Fruit fly (Drosophila melanogaster) whole organism, pupa: Measurements from ENCODE around the gene Nab2.

ENCODE experiments used
- CG12605 ChIP-seq: fragments of 200-800 bp; sonication (Bioruptor generic); IDR thresholded peaks from 2 replicates; pipeline ENCODE4 v1.3.6; 2022; ENCODE audit warnings: missing biosample characterization, missing genetic modification characterization
- CG13204 ChIP-seq: fragments of 200-800 bp; sonication (Bioruptor generic); optimal IDR thresholded peaks from 2 replicates; lab custom pipeline; 2018; ENCODE audit warnings: missing biosample characterization, mild to moderate bottlenecking, missing genetic modification characterization, moderate library complexity
- CG32121 ChIP-seq: fragments of 200-800 bp; sonication (Bioruptor generic); IDR thresholded peaks from 2 replicates; pipeline ENCODE4 v1.3.6; 2022; ENCODE audit warnings: missing biosample characterization, missing genetic modification characterization
- CG9948 ChIP-seq: fragments of 200-800 bp; sonication (Bioruptor generic); optimal IDR thresholded peaks from 2 replicates; lab custom pipeline; 2018; ENCODE audit warnings: missing biosample characterization, mild to moderate bottlenecking, missing genetic modification characterization, moderate library complexity
- D1 ChIP-seq: fragments of 200-800 bp; sonication (Bioruptor generic); optimal IDR thresholded peaks from 2 replicates; lab custom pipeline; 2018; ENCODE audit warnings: missing biosample characterization, mild to moderate bottlenecking, missing genetic modification characterization, moderate library complexity
- Pif1A ChIP-seq: fragments of 200-800 bp; sonication (Bioruptor generic); optimal IDR thresholded peaks from 3 replicates; lab custom pipeline; 2016; ENCODE audit warnings: missing biosample characterization, missing genetic modification characterization
- Snoo ChIP-seq: fragments of 200-800 bp; sonication (Bioruptor generic); optimal IDR thresholded peaks from 3 replicates; lab custom pipeline; 2017; ENCODE audit warnings: missing biosample characterization, mild to moderate bottlenecking, missing genetic modification characterization, inconsistent platforms

DNA sequence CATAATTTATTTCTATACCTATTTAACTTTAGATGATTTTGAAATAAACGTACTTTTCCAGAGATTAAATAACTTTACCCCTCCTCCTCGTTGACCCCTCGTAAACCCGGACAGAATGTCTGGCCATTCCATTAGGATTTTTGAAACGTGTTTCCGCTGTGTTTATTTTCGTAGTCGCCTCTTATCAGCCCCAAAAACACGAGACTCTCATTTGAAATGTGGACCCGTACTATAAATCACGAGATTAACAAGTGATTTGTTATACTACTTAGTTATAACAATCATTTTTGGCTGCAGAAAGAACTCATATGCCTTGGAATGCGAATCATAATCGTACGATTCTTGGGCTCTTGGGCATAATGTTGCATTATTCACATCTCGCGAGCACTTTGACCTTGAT lies 42.8 kb downstream of the Nab2 start:
- no peak for TF ChIP-seq Snoo (tag; lab: Kevin White, UChicago)
- no peak for TF ChIP-seq CG13204 (GFP tag; lab: Kevin White, UChicago)
- TF ChIP-seq D1 (tag; lab: Kevin White, UChicago), result no peak
- no peak for TF ChIP-seq CG32121 (GFP tag; lab: Robert Waterston, UW)
- TF ChIP-seq CG12605 (GFP tag; lab: Robert Waterston, UW), result no peak
- TF ChIP-seq CG9948, result no peak
- no peak for TF ChIP-seq Pif1A (GFP tag; lab: Kevin White, UChicago)
